Worm (Caenorhabditis elegans): ENCODE data around the gene lipl-6.

- TF ChIP-seq him-1 (tag; optimal IDR thresholded peaks at IDR 0.05) (no peak), dao-5 (tag; optimal IDR thresholded peaks at IDR 0.05) (no peak), W03F9.2 (tag; optimal IDR thresholded peaks at IDR 0.05) (no peak)
These were observed 7.5 kb downstream of the lipl-6 start for ce11 chrV:6926633-6927032.
